Worm (Caenorhabditis elegans): ENCODE results near the gene sri-18.

sri-18 gene

ce11 chrV:10260460-10260859 lies at the start of gene sri-18:
Gene sri-18 (minus strand): TSS chrV:10260560.
- TF ChIP-seq egl-27 (tag; optimal IDR thresholded peaks at IDR 0.05) (no peak), mml-1 (tag; optimal IDR thresholded peaks at IDR 0.05) (no peak), lin-39 (tag; optimal IDR thresholded peaks at IDR 0.05) (no peak), mdl-1 (tag; optimal IDR thresholded peaks at IDR 0.05) (no peak), ceh-82 (tag; optimal IDR thresholded peaks at IDR 0.05) (no peak), egl-5 (tag; optimal IDR thresholded peaks at IDR 0.05) (no peak), ama-1 (optimal IDR thresholded peaks at IDR 0.05) (no peak), sea-2 (GFP tag; optimal IDR thresholded peaks at IDR 0.05) (no peak), unc-62 (GFP tag; optimal IDR thresholded peaks at IDR 0.05) (no peak), nhr-77 (tag; optimal IDR thresholded peaks at IDR 0.05) (no peak), nfya-1 (tag; optimal IDR thresholded peaks at IDR 0.05; ENCODE audit: insufficient read depth) (no peak)

ce11 chrV:10307283-10307682 lies 46.9 kb upstream of the sri-18 start, which contains the start of gene che-12:
Gene che-12 (minus strand): TSS chrV:10307383.
- TF ChIP-seq egl-27 (tag; optimal IDR thresholded peaks at IDR 0.05) = no peak
- TF ChIP-seq nhr-23 (tag; optimal IDR thresholded peaks at IDR 0.05) = no peak
- TF ChIP-seq unc-39 (tag; optimal IDR thresholded peaks at IDR 0.05) = no peak
- TF ChIP-seq ztf-4 (tag; optimal IDR thresholded peaks at IDR 0.05) = no peak
- TF ChIP-seq fos-1 (tag; optimal IDR thresholded peaks at IDR 0.05) = no peak
- no peak for TF ChIP-seq pha-4 (tag; optimal IDR thresholded peaks at IDR 0.05)
- no peak for TF ChIP-seq sea-2 (GFP tag; optimal IDR thresholded peaks at IDR 0.05)
- no peak for TF ChIP-seq nhr-237 (tag; optimal IDR thresholded peaks at IDR 0.05)
- no peak for TF ChIP-seq mdl-1 (tag; optimal IDR thresholded peaks at IDR 0.05)

DNA sequence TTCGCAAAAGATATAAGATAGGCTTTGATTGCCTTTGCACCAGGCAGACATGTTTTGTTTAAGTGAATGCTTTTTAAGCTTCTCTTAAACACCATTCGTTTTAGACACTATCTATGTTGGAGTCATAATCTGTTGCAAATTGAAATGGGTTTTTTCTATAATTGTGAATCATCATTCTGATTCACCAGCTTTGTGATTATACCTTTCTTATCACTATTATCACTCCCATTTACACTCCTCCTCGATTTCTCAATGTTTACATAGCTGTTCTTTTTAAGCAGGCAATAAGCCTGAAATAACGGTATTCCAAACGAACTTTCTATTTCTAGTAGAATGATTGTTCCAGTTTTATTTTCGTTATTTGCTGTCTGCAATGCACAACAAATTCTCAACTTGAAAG lies 36.7 kb upstream of the sri-18 start, which contains the start of gene B0024.4:
TSS of gene B0024.4 (plus strand) at position 301 of the 400 bp plus-strand sequence.
- TF ChIP-seq nhr-237 (tag; optimal IDR thresholded peaks at IDR 0.05) (no peak), pha-4 (tag; optimal IDR thresholded peaks at IDR 0.05) (no peak), nhr-43 (tag; optimal IDR thresholded peaks at IDR 0.05; ENCODE audit: poor library complexity, severe bottlenecking) (no peak), ztf-4 (tag; optimal IDR thresholded peaks at IDR 0.05) (no peak), mdl-1 (tag; optimal IDR thresholded peaks at IDR 0.05) (no peak), nhr-28 (tag; optimal IDR thresholded peaks at IDR 0.05) (no peak), nhr-25 (tag; optimal IDR thresholded peaks at IDR 0.05) (no peak), ZK546.5 (tag; optimal IDR thresholded peaks at IDR 0.05) (no peak), fos-1 (tag; optimal IDR thresholded peaks at IDR 0.05) (no peak), lsy-12 (tag; optimal IDR thresholded peaks at IDR 0.05) (no peak), tbx-2 (tag; optimal IDR thresholded peaks at IDR 0.05) (no peak), zag-1 (tag; optimal IDR thresholded peaks at IDR 0.05) (no peak), ama-1 (optimal IDR thresholded peaks at IDR 0.05) (no peak), eor-1 (tag; optimal IDR thresholded peaks at IDR 0.05) (no peak), elt-2 (tag; optimal IDR thresholded peaks at IDR 0.05) (no peak), lin-15B (tag; optimal IDR thresholded peaks at IDR 0.05) (no peak), egl-27 (tag; optimal IDR thresholded peaks at IDR 0.05) (no peak)

DNA sequence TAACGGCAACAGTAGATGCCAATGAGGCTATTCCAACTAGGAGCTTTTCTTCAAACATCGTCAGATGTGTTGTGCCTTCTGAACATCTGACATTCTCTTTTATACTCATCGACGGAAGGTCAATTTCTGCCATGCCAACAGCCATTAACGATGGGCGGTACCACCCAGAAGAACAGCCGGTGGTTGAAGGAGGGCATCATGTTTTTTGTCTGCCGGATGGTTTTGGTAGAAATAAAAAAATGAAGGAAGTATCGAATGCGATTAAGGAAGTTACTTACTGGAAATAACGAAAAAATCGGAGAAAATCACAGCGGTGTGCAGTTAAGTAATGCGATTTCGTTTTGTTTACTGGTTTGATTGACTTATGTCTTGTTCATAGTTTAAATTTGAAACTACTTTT lies 34.2 kb upstream of the sri-18 start, which contains the start of gene col-150:
TSS of gene col-150 (minus strand) at position 101 of the 400 bp plus-strand sequence.
- TF ChIP-seq nfya-1 (tag; optimal IDR thresholded peaks at IDR 0.05; ENCODE audit: insufficient read depth) (no peak), pqm-1 (tag; optimal IDR thresholded peaks at IDR 0.05) (no peak), fkh-2 (tag; optimal IDR thresholded peaks at IDR 0.05) (no peak), nhr-43 (tag; optimal IDR thresholded peaks at IDR 0.05; ENCODE audit: poor library complexity, severe bottlenecking) (no peak), egl-27 (tag; optimal IDR thresholded peaks at IDR 0.05) (no peak), fkh-10 (GFP tag; optimal IDR thresholded peaks at IDR 0.05) (no peak), nhr-12 (tag; optimal IDR thresholded peaks at IDR 0.05) (no peak), ceh-9 (tag; optimal IDR thresholded peaks at IDR 0.05) (no peak), jun-1 (tag; optimal IDR thresholded peaks at IDR 0.05) (no peak), snpc-4 (tag; optimal IDR thresholded peaks at IDR 0.05) (no peak), elt-3 (tag; optimal IDR thresholded peaks at IDR 0.05) (no peak), egl-5 (tag; optimal IDR thresholded peaks at IDR 0.05) (no peak), tbx-2 (tag; optimal IDR thresholded peaks at IDR 0.05) (no peak), fos-1 (tag; optimal IDR thresholded peaks at IDR 0.05) (no peak), ama-1 (optimal IDR thresholded peaks at IDR 0.05) (no peak)

Data from whole organism, L3 larva.